Fruit fly (Drosophila melanogaster) Kc167 (cell line): Measurements from ENCODE around the gene tim.

Experiments used
- Myc ChIP-seq: fragments of >200 bp; optimal IDR thresholded peaks from 2 replicates; lab custom pipeline; 2017; ENCODE audit warnings: missing external identifiers
- Sin3A ChIP-seq: fragments of >200 bp; optimal IDR thresholded peaks from 2 replicates; lab custom pipeline; 2018; ENCODE audit warnings: missing external identifiers
- h ChIP-seq: fragments of >200 bp; optimal IDR thresholded peaks from 3 replicates; lab custom pipeline; 2018; ENCODE audit warnings: missing external identifiers
- insv ChIP-seq: fragments of >200 bp; optimal IDR thresholded peaks from 3 replicates; lab custom pipeline; 2018; ENCODE audit warnings: missing external identifiers
- psq ChIP-seq: fragments of >200 bp; optimal IDR thresholded peaks from 2 replicates; lab custom pipeline; 2017; ENCODE audit warnings: missing external identifiers
- ttk ChIP-seq: sonication (Bioruptor generic); optimal IDR thresholded peaks from 2 replicates; lab custom pipeline; 2017; ENCODE audit warnings: missing external identifiers

tim gene

dm6 chr2L:3507209-3508164, at the start of gene tim:
Gene tim (minus strand): TSS chr2L:3508119.
- TF ChIP-seq insv (lab: Kevin White, UChicago) (no peak), psq (lab: Kevin White, UChicago) (no peak), ttk (lab: Kevin White, UChicago) (no peak), Sin3A (lab: Kevin White, UChicago) (no peak), Myc (lab: Kevin White, UChicago) (no peak), h (lab: Kevin White, UChicago) (no peak)

- no peak for TF ChIP-seq Sin3A (lab: Kevin White, UChicago)
- no peak for TF ChIP-seq ttk (lab: Kevin White, UChicago)
- no peak for TF ChIP-seq insv (lab: Kevin White, UChicago)
- no peak for TF ChIP-seq h (lab: Kevin White, UChicago)
- no peak for TF ChIP-seq Myc (lab: Kevin White, UChicago)
- TF ChIP-seq psq (lab: Kevin White, UChicago) = no peak
Measured at dm6 chr2L:3557471-3557870, 49.6 kb upstream of the tim start.

dm6 chr2L:3556937-3557336, 49.0 kb upstream of the tim start:
- TF ChIP-seq psq (lab: Kevin White, UChicago) (no peak), Sin3A (lab: Kevin White, UChicago) (no peak)

- TF ChIP-seq Sin3A (lab: Kevin White, UChicago) (no peak), Myc (lab: Kevin White, UChicago) (no peak), insv (lab: Kevin White, UChicago) (no peak), ttk (lab: Kevin White, UChicago) (no peak), h (lab: Kevin White, UChicago) (no peak)
Measured at dm6 chr2L:3555408-3556058, 47.6 kb upstream of the tim start.

- TF ChIP-seq insv (lab: Kevin White, UChicago) (no peak), psq (lab: Kevin White, UChicago) (no peak), Sin3A (lab: Kevin White, UChicago) (no peak)
Measured at dm6 chr2L:3553902-3554301, 46.0 kb upstream of the tim start.

- no peak for TF ChIP-seq Myc (lab: Kevin White, UChicago)
- TF ChIP-seq insv (lab: Kevin White, UChicago) = no peak
- no peak for TF ChIP-seq ttk (lab: Kevin White, UChicago)
- no peak for TF ChIP-seq h (lab: Kevin White, UChicago)
- no peak for TF ChIP-seq psq (lab: Kevin White, UChicago)
- no peak for TF ChIP-seq Sin3A (lab: Kevin White, UChicago)
Measured at dm6 chr2L:3552773-3553172, 44.9 kb upstream of the tim start.

- TF ChIP-seq ttk (lab: Kevin White, UChicago) (no peak), psq (lab: Kevin White, UChicago) (no peak), h (lab: Kevin White, UChicago) (no peak), Myc (lab: Kevin White, UChicago) (no peak), Sin3A (lab: Kevin White, UChicago) (no peak), insv (lab: Kevin White, UChicago) (no peak)
Measured at dm6 chr2L:3550583-3550982, 42.7 kb upstream of the tim start.

dm6 chr2L:3549742-3550141, 41.8 kb upstream of the tim start:
- TF ChIP-seq psq (lab: Kevin White, UChicago) = no peak
- TF ChIP-seq Sin3A (lab: Kevin White, UChicago) = no peak
- no peak for TF ChIP-seq ttk (lab: Kevin White, UChicago)
- no peak for TF ChIP-seq h (lab: Kevin White, UChicago)
- TF ChIP-seq insv (lab: Kevin White, UChicago) = no peak
- no peak for TF ChIP-seq Myc (lab: Kevin White, UChicago)

dm6 chr2L:3548879-3549278, 41.0 kb upstream of the tim start:
- no peak for TF ChIP-seq Sin3A (lab: Kevin White, UChicago)
- no peak for TF ChIP-seq ttk (lab: Kevin White, UChicago)
- no peak for TF ChIP-seq h (lab: Kevin White, UChicago)
- TF ChIP-seq Myc (lab: Kevin White, UChicago) = no peak
- TF ChIP-seq insv (lab: Kevin White, UChicago) = no peak
- no peak for TF ChIP-seq psq (lab: Kevin White, UChicago)

- TF ChIP-seq Sin3A (lab: Kevin White, UChicago) = no peak
Measured at dm6 chr2L:3547512-3547911, 39.6 kb upstream of the tim start.

dm6 chr2L:3545033-3545666, 37.2 kb upstream of the tim start:
- TF ChIP-seq Sin3A (lab: Kevin White, UChicago) = no peak
- no peak for TF ChIP-seq ttk (lab: Kevin White, UChicago)
- no peak for TF ChIP-seq insv (lab: Kevin White, UChicago)
- no peak for TF ChIP-seq Myc (lab: Kevin White, UChicago)
- no peak for TF ChIP-seq h (lab: Kevin White, UChicago)
- no peak for TF ChIP-seq psq (lab: Kevin White, UChicago)
